Fruit fly (Drosophila melanogaster) whole organism, wandering third instar larva: ENCODE data around the gene Vha13.

Experiments
- Dfd ChIP-seq: fragments of >200 bp; optimal IDR thresholded peaks from 2 replicates; lab custom pipeline; 2017; ENCODE audit warnings: missing biosample characterization, missing genetic modification characterization
- Hr78 ChIP-seq: fragments of >200 bp; optimal IDR thresholded peaks from 2 replicates; lab custom pipeline; 2017; ENCODE audit warnings: missing biosample characterization, missing genetic modification characterization
- Jra ChIP-seq: sonication (Bioruptor generic); optimal IDR thresholded peaks from 2 replicates; lab custom pipeline; 2016; ENCODE audit warnings: missing biosample characterization, missing genetic modification characterization
- Myc ChIP-seq: fragments of >200 bp; optimal IDR thresholded peaks from 2 replicates; lab custom pipeline; 2017
- OdsH ChIP-seq: fragments of 200-800 bp; sonication (Bioruptor generic); optimal IDR thresholded peaks from 2 replicates; lab custom pipeline; 2016; ENCODE audit warnings: missing biosample characterization, mild to moderate bottlenecking, missing genetic modification characterization
- dmrt93B ChIP-seq: fragments of 200-800 bp; sonication (Bioruptor generic); optimal IDR thresholded peaks from 2 replicates; lab custom pipeline; 2018; ENCODE audit warnings: missing biosample characterization, mild to moderate bottlenecking, missing genetic modification characterization
- ey ChIP-seq: fragments of 200-800 bp; sonication (Bioruptor generic); optimal IDR thresholded peaks from 2 replicates; lab custom pipeline; 2016; ENCODE audit warnings: missing biosample characterization, missing genetic modification characterization
- pan ChIP-seq: fragments of >200 bp; optimal IDR thresholded peaks from 2 replicates; lab custom pipeline; 2017
- woc ChIP-seq: sonication (Bioruptor generic); optimal IDR thresholded peaks from 2 replicates; lab custom pipeline; 2016; ENCODE audit warnings: missing biosample characterization, mild to moderate bottlenecking, missing genetic modification characterization

DNA sequence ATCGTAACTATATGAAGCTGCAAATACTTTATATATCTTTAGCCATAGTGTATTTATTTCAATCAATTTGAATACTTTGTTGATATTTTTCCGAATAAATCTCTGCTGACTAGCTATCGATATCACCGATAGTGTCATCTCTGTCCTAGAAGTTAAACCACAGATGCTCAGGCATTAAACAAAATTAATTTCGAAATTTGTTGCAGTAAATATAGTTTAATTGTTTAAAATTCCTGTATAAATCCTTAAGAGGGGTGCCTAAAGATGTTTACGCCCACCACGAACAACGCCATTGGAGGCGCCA is 667 bp upstream of the Vha13 start, which contains the start of gene Nup58:
- TF ChIP-seq OdsH (GFP tag; lab: Kevin White, UChicago) (no peak), Dfd (GFP tag; lab: Kevin White, UChicago) (no peak), pan (lab: Kevin White, UChicago) (no peak), Jra (GFP tag; lab: Kevin White, UChicago) (no peak), ey (GFP tag; lab: Kevin White, UChicago) (no peak), dmrt93B (GFP tag; lab: Kevin White, UChicago) (no peak), Hr78 (no peak), Myc (lab: Kevin White, UChicago) (no peak), woc (GFP tag; lab: Kevin White, UChicago) (no peak)
